Worm (Caenorhabditis elegans): ENCODE data around the gene grd-5.

DNA sequence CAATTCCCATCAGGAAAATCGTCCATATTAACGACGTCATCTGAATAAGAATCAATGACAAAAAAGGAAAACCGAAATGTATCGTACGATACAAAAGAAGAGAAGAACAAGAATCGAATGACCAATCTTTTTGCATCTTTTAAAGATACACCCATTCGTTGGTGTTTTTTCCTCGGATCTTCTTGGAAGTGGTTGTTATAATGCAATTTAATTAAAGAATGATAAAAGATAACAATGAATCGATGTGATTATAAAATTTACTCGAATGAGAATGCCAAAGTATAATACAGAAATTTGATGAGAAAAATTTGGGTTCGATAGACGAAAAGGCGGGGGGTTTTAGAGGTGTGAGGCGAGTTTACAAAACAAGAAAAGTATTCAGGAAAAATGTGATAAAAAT, 10.2 kb downstream of the grd-5 start, which contains the start of gene F41E6.12:
- TF ChIP-seq unc-62 (GFP tag; optimal IDR thresholded peaks at IDR 0.05) (no peak), M03D4.4 (tag; optimal IDR thresholded peaks at IDR 0.05) (no peak)

Measured in whole organism, mixed stage, embryonic.